Fruit fly (Drosophila melanogaster) whole organism, embryonic: ENCODE data around the gene PDCD-5.
A peak's percentile ranks its signal among the peaks of the same experiment; 100 is the strongest.

Experiments
- BEAF-32 ChIP-seq: fragments of 200-800 bp; sonication (Bioruptor generic); optimal IDR thresholded peaks from 3 replicates; lab custom pipeline; 2017; ENCODE audit warnings: missing biosample characterization, missing genetic modification characterization, mild to moderate bottlenecking, moderate library complexity, missing genetic modification reagents
- CG11723 ChIP-seq: fragments of 200-800 bp; sonication (Bioruptor generic); optimal IDR thresholded peaks from 2 replicates; lab custom pipeline; 2017; ENCODE audit warnings: missing biosample characterization, mild to moderate bottlenecking, missing genetic modification characterization
- CG18619 ChIP-seq: fragments of 200-800 bp; sonication (Bioruptor generic); optimal IDR thresholded peaks from 3 replicates; lab custom pipeline; 2017; ENCODE audit warnings: missing biosample characterization, mild to moderate bottlenecking, missing genetic modification characterization
- CG33557 ChIP-seq: fragments of 200-800 bp; sonication (Bioruptor generic); optimal IDR thresholded peaks from 2 replicates; lab custom pipeline; 2019; ENCODE audit warnings: missing biosample characterization, mild to moderate bottlenecking, missing genetic modification characterization, moderate library complexity
- CG6272 ChIP-seq: fragments of 200-800 bp; sonication (Bioruptor generic); IDR thresholded peaks from 2 replicates; pipeline ENCODE4 v1.3.6; 2022; ENCODE audit warnings: missing biosample characterization, missing genetic modification characterization
- CG9727 ChIP-seq: fragments of 200-800 bp; sonication (Bioruptor generic); optimal IDR thresholded peaks from 3 replicates; lab custom pipeline; 2017; ENCODE audit warnings: missing biosample characterization, mild to moderate bottlenecking, missing genetic modification characterization
- MBD-R2 ChIP-seq: fragments of 200-800 bp; sonication (Bioruptor generic); IDR thresholded peaks from 2 replicates; pipeline ENCODE4 v1.3.6; 2022; ENCODE audit warnings: missing biosample characterization, missing genetic modification characterization
- Ptx1 ChIP-seq: fragments of 200-800 bp; sonication (Bioruptor generic); IDR thresholded peaks from 2 replicates; pipeline ENCODE4 v1.3.6; 2022; ENCODE audit warnings: missing biosample characterization, missing genetic modification characterization
- ase ChIP-seq: fragments of 200-800 bp; sonication (Bioruptor generic); IDR thresholded peaks from 3 replicates; pipeline ENCODE4 v1.3.6; 2022; ENCODE audit warnings: missing biosample characterization, missing genetic modification characterization
- btn ChIP-seq: fragments of 200-800 bp; sonication (Bioruptor generic); optimal IDR thresholded peaks from 2 replicates; lab custom pipeline; 2016; ENCODE audit warnings: missing biosample characterization, missing genetic modification characterization
- corto ChIP-seq: fragments of 200-800 bp; sonication (Bioruptor generic); optimal IDR thresholded peaks from 2 replicates; lab custom pipeline; 2016; ENCODE audit warnings: missing biosample characterization, mild to moderate bottlenecking, missing genetic modification characterization, moderate library complexity
- lmd ChIP-seq: fragments of 200-800 bp; sonication (Bioruptor generic); IDR thresholded peaks from 2 replicates; pipeline ENCODE4 v1.3.6; 2022; ENCODE audit warnings: missing biosample characterization, missing genetic modification characterization
- pan ChIP-seq, 4 experiments: fragments of >200 bp in 3 of 4; fragments of 200-800 bp in 1 of 4; sonication (Bioruptor generic) in 1 of 4; optimal IDR thresholded peaks in 3 of 4; IDR thresholded peaks in 1 of 4; 2 replicates each; pipeline versions ENCODE4 v1.3.6 to Lab custom; 2017 to 2022; ENCODE audit warnings: missing biosample characterization in 2 of 4, missing genetic modification characterization in 2 of 4, mixed read lengths in 1 of 4
- scrt ChIP-seq: fragments of 200-800 bp; sonication (Bioruptor generic); optimal IDR thresholded peaks from 2 replicates; lab custom pipeline; 2018; ENCODE audit warnings: missing biosample characterization, mild to moderate bottlenecking, missing genetic modification characterization, moderate library complexity

DNA sequence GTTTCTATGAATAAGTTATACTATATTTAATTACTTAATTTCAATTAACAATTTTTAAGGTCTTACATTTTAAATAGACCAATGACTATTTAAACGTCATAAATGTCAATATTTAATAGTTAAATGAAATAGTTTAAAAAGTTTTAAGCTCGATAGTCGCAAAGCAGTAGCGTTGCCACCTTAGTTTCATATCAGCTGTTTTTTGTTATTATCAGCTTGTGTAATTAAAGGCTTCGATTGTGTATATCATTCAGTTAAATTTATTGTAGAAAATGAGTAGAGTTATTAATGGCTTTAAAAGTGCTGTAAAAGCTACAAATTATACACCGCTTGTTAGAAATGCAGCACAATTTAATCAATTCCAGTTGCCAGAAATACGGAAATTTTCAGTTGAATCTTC is 1.1 kb upstream of the PDCD-5 start, which contains the start of gene Hsc20:
- TF ChIP-seq ase (GFP tag; lab: Robert Waterston, UW) (no peak), CG18619 (GFP tag; lab: Kevin White, UChicago) (no peak), pan (optimal IDR thresholded peaks at IDR 0.05; lab: Kevin White, UChicago) (no peak), pan (GFP tag; optimal IDR thresholded peaks at IDR 0.05 in 1 of 2, IDR thresholded peaks at IDR 0.05 in 1 of 2) (no peak), btn (GFP tag; lab: Kevin White, UChicago) (no peak), MBD-R2 (peak; percentile 65), corto (GFP tag; lab: Kevin White, UChicago) (no peak), scrt (no peak), CG9727 (GFP tag; lab: Kevin White, UChicago) (no peak), Ptx1 (GFP tag; lab: Robert Waterston, UW) (no peak), lmd (no peak), CG11723 (no peak), CG33557 (GFP tag; lab: Kevin White, UChicago) (no peak), CG6272 (GFP tag; lab: Robert Waterston, UW) (no peak), BEAF-32 (GFP tag; lab: Kevin White, UChicago) (peak; percentile 24)
